Fruit fly (Drosophila melanogaster) whole organism, embryonic: ENCODE data around the gene CG42854.

Experiments
- Bteb2 ChIP-seq: fragments of 200-800 bp; sonication (Bioruptor generic); optimal IDR thresholded peaks from 2 replicates; lab custom pipeline; 2016; ENCODE audit warnings: missing biosample characterization, missing genetic modification characterization
- CG10209 ChIP-seq: fragments of 200-800 bp; sonication (Bioruptor generic); optimal IDR thresholded peaks from 3 replicates; lab custom pipeline; 2017; ENCODE audit warnings: missing biosample characterization, mild to moderate bottlenecking, missing genetic modification characterization, missing genetic modification reagents
- CG10543 ChIP-seq: fragments of 200-800 bp; sonication (Bioruptor generic); optimal IDR thresholded peaks from 3 replicates; lab custom pipeline; 2017; ENCODE audit warnings: missing biosample characterization, mild to moderate bottlenecking, missing genetic modification characterization, moderate library complexity
- CG11398 ChIP-seq: fragments of 200-800 bp; sonication (Bioruptor generic); optimal IDR thresholded peaks from 2 replicates; lab custom pipeline; 2016; ENCODE audit warnings: missing biosample characterization, missing genetic modification characterization
- CG11696 ChIP-seq: fragments of 200-800 bp; sonication (Bioruptor generic); IDR thresholded peaks from 2 replicates; pipeline ENCODE4 v1.3.6; 2022; ENCODE audit warnings: missing biosample characterization, missing genetic modification characterization
- CG12391 ChIP-seq: fragments of 200-800 bp; sonication (Bioruptor generic); optimal IDR thresholded peaks from 3 replicates; lab custom pipeline; 2018; ENCODE audit warnings: missing biosample characterization, mild to moderate bottlenecking, missing genetic modification characterization, moderate library complexity
- CG13123 ChIP-seq: fragments of 200-800 bp; sonication (Bioruptor generic); optimal IDR thresholded peaks from 2 replicates; lab custom pipeline; 2016; ENCODE audit warnings: missing biosample characterization, missing genetic modification characterization
- CG14710 ChIP-seq: fragments of 200-800 bp; sonication (Bioruptor generic); optimal IDR thresholded peaks from 3 replicates; lab custom pipeline; 2019; ENCODE audit warnings: missing biosample characterization, mild to moderate bottlenecking, missing genetic modification characterization, moderate library complexity
- CG15479 ChIP-seq: fragments of 200-800 bp; sonication (Bioruptor generic); optimal IDR thresholded peaks from 3 replicates; lab custom pipeline; 2019; ENCODE audit warnings: missing biosample characterization, mild to moderate bottlenecking, missing genetic modification characterization, moderate library complexity
- CG2116 ChIP-seq: fragments of 200-800 bp; sonication (Bioruptor generic); optimal IDR thresholded peaks from 3 replicates; lab custom pipeline; 2018; ENCODE audit warnings: missing biosample characterization, mild to moderate bottlenecking, missing genetic modification characterization
- CG2889 ChIP-seq: fragments of 200-800 bp; sonication (Bioruptor generic); IDR thresholded peaks from 3 replicates; pipeline ENCODE4 v1.3.6; 2022; ENCODE audit warnings: missing biosample characterization, missing genetic modification characterization
- CG31224 ChIP-seq: fragments of 200-800 bp; sonication (Bioruptor generic); IDR thresholded peaks from 2 replicates; pipeline ENCODE4 v1.3.6; 2022; ENCODE audit warnings: missing biosample characterization, missing genetic modification characterization
- CG34376 ChIP-seq: fragments of 200-800 bp; sonication (Bioruptor generic); optimal IDR thresholded peaks from 2 replicates; lab custom pipeline; 2018; ENCODE audit warnings: missing biosample characterization, mild to moderate bottlenecking, missing genetic modification characterization
- CG4328 ChIP-seq: fragments of 200-800 bp; sonication (Bioruptor generic); optimal IDR thresholded peaks from 3 replicates; lab custom pipeline; 2017; ENCODE audit warnings: missing biosample characterization, missing genetic modification reagents, missing genetic modification characterization
- CG6272 ChIP-seq: fragments of 200-800 bp; sonication (Bioruptor generic); IDR thresholded peaks from 2 replicates; pipeline ENCODE4 v1.3.6; 2022; ENCODE audit warnings: missing biosample characterization, missing genetic modification characterization
- CG6791 ChIP-seq: fragments of 200-800 bp; sonication (Bioruptor generic); IDR thresholded peaks from 3 replicates; pipeline ENCODE4 v1.3.6; 2022; ENCODE audit warnings: missing biosample characterization, missing genetic modification characterization; ENCODE audit not compliant: partially characterized antibody
- CG6813 ChIP-seq: fragments of 200-800 bp; sonication (Bioruptor generic); optimal IDR thresholded peaks from 2 replicates; lab custom pipeline; 2017; ENCODE audit warnings: missing biosample characterization, missing genetic modification characterization, mild to moderate bottlenecking, moderate library complexity, missing genetic modification reagents
- CG9437 ChIP-seq: fragments of 200-800 bp; sonication (Bioruptor generic); optimal IDR thresholded peaks from 2 replicates; lab custom pipeline; 2018; ENCODE audit warnings: missing biosample characterization, mild to moderate bottlenecking, missing genetic modification characterization
- CkIIα-i1 ChIP-seq: fragments of 200-800 bp; sonication (Bioruptor generic); IDR thresholded peaks from 2 replicates; pipeline ENCODE4 v1.3.6; 2022; ENCODE audit warnings: missing biosample characterization, missing genetic modification characterization
- Eip74EF ChIP-seq, 2 experiments: fragments of 200-800 bp in 1 of 2; fragments of >200 bp in 1 of 2; sonication (Bioruptor generic) in 1 of 2; optimal IDR thresholded peaks; 2 replicates each; lab custom pipeline; 2017 to 2019; ENCODE audit warnings: missing biosample characterization in 2 of 2, missing genetic modification characterization in 2 of 2, mild to moderate bottlenecking in 1 of 2, moderate library complexity in 1 of 2
- HmgD ChIP-seq: fragments of 200-800 bp; sonication (Bioruptor generic); optimal IDR thresholded peaks from 3 replicates; lab custom pipeline; 2016; ENCODE audit warnings: missing biosample characterization, missing genetic modification characterization
- Hr3 ChIP-seq: fragments of 200-800 bp; sonication (Bioruptor generic); optimal IDR thresholded peaks from 3 replicates; lab custom pipeline; 2016; ENCODE audit warnings: missing biosample characterization, missing genetic modification characterization
- Hr51 ChIP-seq, 2 experiments: fragments of 200-800 bp; sonication (Bioruptor generic); optimal IDR thresholded peaks; 2 replicates in 1 of 2; 3 replicates in 1 of 2; lab custom pipeline; 2016 to 2018; ENCODE audit warnings: missing biosample characterization in 2 of 2, missing genetic modification characterization in 2 of 2, mild to moderate bottlenecking in 1 of 2, moderate library complexity in 1 of 2
- MESR4 ChIP-seq: fragments of 200-800 bp; sonication (Bioruptor generic); optimal IDR thresholded peaks from 2 replicates; lab custom pipeline; 2018; ENCODE audit warnings: missing biosample characterization, mild to moderate bottlenecking, missing genetic modification characterization, moderate library complexity
- Rx ChIP-seq: fragments of 200-800 bp; sonication (Bioruptor generic); IDR thresholded peaks from 2 replicates; pipeline ENCODE4 v1.3.6; 2022; ENCODE audit warnings: missing biosample characterization, missing genetic modification characterization
- Sry-β ChIP-seq: fragments of 200-800 bp; sonication (Bioruptor generic); optimal IDR thresholded peaks from 2 replicates; lab custom pipeline; 2018; ENCODE audit warnings: missing biosample characterization, mild to moderate bottlenecking, missing genetic modification characterization, moderate library complexity
- Stat92E ChIP-seq, 3 experiments: fragments of >200 bp in 2 of 3; fragments of 200-800 bp in 1 of 3; sonication (Bioruptor generic) in 1 of 3; optimal IDR thresholded peaks; 2 replicates each; lab custom pipeline; 2017 to 2019; ENCODE audit warnings: missing biosample characterization in 3 of 3, missing genetic modification characterization in 3 of 3, mild to moderate bottlenecking in 1 of 3, moderate library complexity in 1 of 3
- Xrp1 ChIP-seq: fragments of 200-800 bp; sonication (Bioruptor generic); IDR thresholded peaks from 2 replicates; pipeline ENCODE4 v1.3.6; 2022; ENCODE audit warnings: missing biosample characterization, missing genetic modification characterization
- ase ChIP-seq: fragments of 200-800 bp; sonication (Bioruptor generic); IDR thresholded peaks from 3 replicates; pipeline ENCODE4 v1.3.6; 2022; ENCODE audit warnings: missing biosample characterization, missing genetic modification characterization
- bowl ChIP-seq: fragments of 200-800 bp; sonication (Bioruptor generic); IDR thresholded peaks from 2 replicates; pipeline ENCODE4 v1.3.6; 2022; ENCODE audit warnings: missing biosample characterization, missing genetic modification characterization
- cg ChIP-seq: fragments of 200-800 bp; sonication (Bioruptor generic); optimal IDR thresholded peaks from 3 replicates; lab custom pipeline; 2019; ENCODE audit warnings: missing biosample characterization, mild to moderate bottlenecking, missing genetic modification characterization, moderate library complexity
- chm ChIP-seq: fragments of 200-800 bp; sonication (Bioruptor generic); IDR thresholded peaks from 2 replicates; pipeline ENCODE4 v1.3.6; 2022; ENCODE audit warnings: missing biosample characterization, missing genetic modification characterization
- danr ChIP-seq: fragments of 200-800 bp; sonication (Bioruptor generic); IDR thresholded peaks from 2 replicates; pipeline ENCODE4 v1.3.6; 2022; ENCODE audit warnings: missing biosample characterization, missing genetic modification characterization
- gcm ChIP-seq: fragments of 200-800 bp; sonication (Bioruptor generic); optimal IDR thresholded peaks from 2 replicates; lab custom pipeline; 2019; ENCODE audit warnings: missing biosample characterization, mild to moderate bottlenecking, missing genetic modification characterization, moderate library complexity
- gfzf ChIP-seq: fragments of 200-800 bp; sonication (Bioruptor generic); optimal IDR thresholded peaks from 2 replicates; lab custom pipeline; 2016; ENCODE audit warnings: missing biosample characterization, mild to moderate bottlenecking, missing genetic modification characterization, moderate library complexity
- hb ChIP-seq: fragments of 200-800 bp; sonication (Bioruptor generic); IDR thresholded peaks from 3 replicates; pipeline ENCODE4 v1.3.6; 2022; ENCODE audit warnings: missing biosample characterization, missing genetic modification characterization; ENCODE audit not compliant: partially characterized antibody
- ken ChIP-seq: fragments of 200-800 bp; sonication (Bioruptor generic); IDR thresholded peaks from 3 replicates; pipeline ENCODE4 v1.3.6; 2022; ENCODE audit warnings: missing biosample characterization, missing genetic modification characterization
- lbe ChIP-seq: fragments of 200-800 bp; sonication (Bioruptor generic); optimal IDR thresholded peaks from 2 replicates; lab custom pipeline; 2016; ENCODE audit warnings: missing biosample characterization, mild to moderate bottlenecking, missing genetic modification characterization
- nom ChIP-seq: fragments of 200-800 bp; sonication (Bioruptor generic); optimal IDR thresholded peaks from 2 replicates; lab custom pipeline; 2017; ENCODE audit warnings: missing biosample characterization, missing genetic modification characterization, mild to moderate bottlenecking, moderate library complexity, missing genetic modification reagents
- pb ChIP-seq: fragments of 200-800 bp; sonication (Bioruptor generic); optimal IDR thresholded peaks from 3 replicates; lab custom pipeline; 2016; ENCODE audit warnings: missing biosample characterization, missing genetic modification characterization
- pita ChIP-seq: fragments of 200-800 bp; sonication (Bioruptor generic); optimal IDR thresholded peaks from 2 replicates; lab custom pipeline; 2017; ENCODE audit warnings: missing biosample characterization, mild to moderate bottlenecking, missing genetic modification characterization
- sima ChIP-seq: fragments of 200-800 bp; sonication (Bioruptor generic); optimal IDR thresholded peaks from 2 replicates; lab custom pipeline; 2016; ENCODE audit warnings: missing biosample characterization, missing genetic modification characterization
- slp2 ChIP-seq: fragments of 200-800 bp; sonication (Bioruptor generic); optimal IDR thresholded peaks from 2 replicates; lab custom pipeline; 2016; ENCODE audit warnings: missing biosample characterization, missing genetic modification characterization
- unpg ChIP-seq: fragments of 200-800 bp; sonication (Bioruptor generic); optimal IDR thresholded peaks from 3 replicates; lab custom pipeline; 2018; ENCODE audit warnings: missing biosample characterization, mild to moderate bottlenecking, missing genetic modification characterization, moderate library complexity
- wek ChIP-seq: fragments of 200-800 bp; sonication (Bioruptor generic); optimal IDR thresholded peaks from 3 replicates; lab custom pipeline; 2018; ENCODE audit warnings: missing biosample characterization, mild to moderate bottlenecking, missing genetic modification characterization, moderate library complexity
- yki ChIP-seq: fragments of >200 bp; optimal IDR thresholded peaks from 3 replicates; lab custom pipeline; 2018
- z ChIP-seq: fragments of 200-800 bp; sonication (Bioruptor generic); IDR thresholded peaks from 3 replicates; pipeline ENCODE4 v1.3.6; 2022; ENCODE audit warnings: missing biosample characterization, missing genetic modification characterization
- zfh2 ChIP-seq: fragments of 200-800 bp; sonication (Bioruptor generic); optimal IDR thresholded peaks from 2 replicates; lab custom pipeline; 2016; ENCODE audit warnings: missing biosample characterization, missing genetic modification characterization

CG42854 gene

dm6 chrX:17292050-17292730 lies 45.4 kb upstream of the CG42854 start (continued):
- TF ChIP-seq ken (GFP tag; lab: Robert Waterston, UW) = peak; percentile 64; the same call in 2 of the 3 replicates
- 0 out of 3 replicates have a peak, but pooled peaks have one; percentile 12 for TF ChIP-seq CG2889
- TF ChIP-seq Rx (GFP tag; lab: Robert Waterston, UW) = no peak; the same call in 1 of the 2 replicates
- 0 out of 3 replicates have a peak, but pooled peaks have one; percentile 33 for TF ChIP-seq ase (GFP tag; lab: Robert Waterston, UW)
- TF ChIP-seq Xrp1 (GFP tag; lab: Robert Waterston, UW) = peak; percentile 53; the same call in 1 of the 2 replicates
- TF ChIP-seq CG10543 (GFP tag; lab: Kevin White, UChicago) = peak; percentile 65
- TF ChIP-seq CkIIα-i1 = no peak
- peak; percentile 26 for TF ChIP-seq Hr3
- TF ChIP-seq zfh2 (GFP tag; lab: Kevin White, UChicago) = peak; percentile 58
- TF ChIP-seq gcm = peak; percentile 40
- peak; percentile 27 for TF ChIP-seq CG13123 (GFP tag; lab: Kevin White, UChicago)
- TF ChIP-seq cg (GFP tag; lab: Kevin White, UChicago) = no peak
- TF ChIP-seq Sry-β (GFP tag; lab: Kevin White, UChicago) = no peak
- no peak for TF ChIP-seq lbe
- no peak for TF ChIP-seq yki (lab: Kevin White, UChicago)
- peak; percentile 77 for TF ChIP-seq CG10209
- TF ChIP-seq CG4328 (GFP tag; lab: Kevin White, UChicago) = peak; percentile 55
- no peak for TF ChIP-seq hb
- TF ChIP-seq Stat92E (GFP tag; optimal IDR thresholded peaks at IDR 0.05; lab: Kevin White, UChicago) = no peak
- no peak for TF ChIP-seq CG6272
- peak; percentile 58 for TF ChIP-seq Bteb2
- TF ChIP-seq CG12391 (tag; lab: Kevin White, UChicago) = peak; percentile 71
- no peak for TF ChIP-seq gfzf
- no peak for TF ChIP-seq pita (GFP tag; lab: Kevin White, UChicago)
- no peak for TF ChIP-seq CG6791 (GFP tag; lab: Robert Waterston, UW)
- TF ChIP-seq unpg (GFP tag; lab: Kevin White, UChicago) = peak; percentile 77
- TF ChIP-seq CG6813 = peak; percentile 63
- TF ChIP-seq CG2116 (GFP tag; lab: Kevin White, UChicago) = peak; percentile 26
- TF ChIP-seq CG11696 = 0 out of 2 replicates have a peak, but pooled peaks have one; percentile 39
- peak; percentile 71 for TF ChIP-seq CG9437 (GFP tag; lab: Kevin White, UChicago)
- peak; percentile 39 for TF ChIP-seq CG14710 (tag; lab: Kevin White, UChicago)
- no peak for TF ChIP-seq bowl (GFP tag; lab: Robert Waterston, UW)
- peak in 1 of 2 experiments; percentile 85 for TF ChIP-seq Hr51 (GFP tag; optimal IDR thresholded peaks at IDR 0.05; lab: Kevin White, UChicago)
- no peak for TF ChIP-seq CG11398 (GFP tag; lab: Kevin White, UChicago)
- TF ChIP-seq danr (GFP tag; lab: Robert Waterston, UW) = peak; percentile 46; the same call in 1 of the 2 replicates
- no peak for TF ChIP-seq CG15479
- peak; percentile 14 for TF ChIP-seq wek (GFP tag; lab: Kevin White, UChicago)
- no peak for TF ChIP-seq MESR4
- peak; percentile 22; the same call in 1 of the 2 replicates for TF ChIP-seq chm
- no peak for TF ChIP-seq HmgD (GFP tag; lab: Kevin White, UChicago)
- no peak for TF ChIP-seq z (GFP tag; lab: Robert Waterston, UW)
- TF ChIP-seq sima (GFP tag; lab: Kevin White, UChicago) = no peak
- TF ChIP-seq nom = no peak
- no peak for TF ChIP-seq CG31224
- peak in 1 of 2 experiments; percentile 75 for TF ChIP-seq Eip74EF (GFP tag; optimal IDR thresholded peaks at IDR 0.05; lab: Kevin White, UChicago)
- TF ChIP-seq CG34376 (GFP tag; lab: Kevin White, UChicago) = no peak
- peak; percentile 33 for TF ChIP-seq slp2
- TF ChIP-seq pb (GFP tag; lab: Kevin White, UChicago) = no peak
